Worm (Caenorhabditis elegans): Measurements from ENCODE around the gene col-127.

ce11 chrIV:11247434-11247833 is 18.6 kb downstream of the col-127 start:
- TF ChIP-seq egl-18 (GFP tag; IDR thresholded peaks at IDR 0.05), result no peak
- TF ChIP-seq him-1 (tag; optimal IDR thresholded peaks at IDR 0.05), result no peak
- no peak for TF ChIP-seq ztf-26 (tag; optimal IDR thresholded peaks at IDR 0.05)
- TF ChIP-seq snpc-4 (GFP tag; optimal IDR thresholded peaks at IDR 0.05), result no peak
- no peak for TF ChIP-seq snpc-4 (tag; optimal IDR thresholded peaks at IDR 0.05)
- TF ChIP-seq ztf-22 (GFP tag; optimal IDR thresholded peaks at IDR 0.05), result no peak
- TF ChIP-seq K12H6.12 (tag; optimal IDR thresholded peaks at IDR 0.05), result no peak

Data from whole organism, young adult.